Fruit fly (Drosophila melanogaster): Measurements from ENCODE around the gene Btk.

Gene Btk

dm6 chr2L:8230255-8230654 is 70.6 kb downstream of the Btk start:
- TF ChIP-seq CG8159 (tag; optimal IDR thresholded peaks at IDR 0.05): peak; percentile 48
- TF ChIP-seq Ets98B (GFP tag; IDR thresholded peaks at IDR 0.05): no peak
- TF ChIP-seq CG10348 (GFP tag; IDR thresholded peaks at IDR 0.05): no peak
- TF ChIP-seq CG4496 (GFP tag; IDR thresholded peaks at IDR 0.05): peak; percentile 64; the same call in 1 of the 3 replicates
- no peak for TF ChIP-seq rn (GFP tag; IDR thresholded peaks at IDR 0.05)
- TF ChIP-seq CG14655 (GFP tag; optimal IDR thresholded peaks at IDR 0.05): peak; percentile 7
- TF ChIP-seq CG12605 (GFP tag; IDR thresholded peaks at IDR 0.05): 0 out of 2 replicates have a peak, but pooled peaks have one; percentile 10
- peak; percentile 26 for TF ChIP-seq CG17806 (tag; optimal IDR thresholded peaks at IDR 0.05)
- TF ChIP-seq CG15710 (tag; optimal IDR thresholded peaks at IDR 0.05): peak; percentile 28
- TF ChIP-seq CG8301 (tag; optimal IDR thresholded peaks at IDR 0.05): peak; percentile 32

dm6 chr2L:8229628-8230027 is 71.3 kb downstream of the Btk start:
- no peak for TF ChIP-seq D1 (tag; optimal IDR thresholded peaks at IDR 0.05)
- TF ChIP-seq Pif1B (GFP tag; optimal IDR thresholded peaks at IDR 0.05): peak; percentile 47
- peak; percentile 82 for TF ChIP-seq CG32121 (GFP tag; IDR thresholded peaks at IDR 0.05)
- peak; percentile 38 for TF ChIP-seq CG8301 (tag; optimal IDR thresholded peaks at IDR 0.05)
- TF ChIP-seq CG14655 (GFP tag; optimal IDR thresholded peaks at IDR 0.05): peak; percentile 47
- TF ChIP-seq Snoo (tag; optimal IDR thresholded peaks at IDR 0.05): peak; percentile 56
- TF ChIP-seq CG13204 (GFP tag; optimal IDR thresholded peaks at IDR 0.05): no peak
- peak; percentile 43 for TF ChIP-seq CG34367 (tag; optimal IDR thresholded peaks at IDR 0.05)
- no peak for TF ChIP-seq Pif1A (GFP tag; optimal IDR thresholded peaks at IDR 0.05)
- TF ChIP-seq CG17806 (tag; optimal IDR thresholded peaks at IDR 0.05): peak; percentile 63
- TF ChIP-seq Ets98B (GFP tag; IDR thresholded peaks at IDR 0.05): peak; percentile 80
- TF ChIP-seq CG9948 (tag; optimal IDR thresholded peaks at IDR 0.05): peak; percentile 51
- no peak for TF ChIP-seq gl (tag; optimal IDR thresholded peaks at IDR 0.05)
- peak; percentile 53 for TF ChIP-seq CG15710 (tag; optimal IDR thresholded peaks at IDR 0.05)
- TF ChIP-seq EcR (GFP tag; optimal IDR thresholded peaks at IDR 0.05): no peak
- peak; percentile 86 for TF ChIP-seq CG4496 (GFP tag; IDR thresholded peaks at IDR 0.05)
- TF ChIP-seq rn (GFP tag; IDR thresholded peaks at IDR 0.05): peak; percentile 72
- peak; percentile 76 for TF ChIP-seq CG12605 (GFP tag; IDR thresholded peaks at IDR 0.05)
- peak; percentile 73 for TF ChIP-seq fd96Ca (GFP tag; IDR thresholded peaks at IDR 0.05)
- TF ChIP-seq CG10348 (GFP tag; IDR thresholded peaks at IDR 0.05): 0 out of 2 replicates have a peak, but pooled peaks have one; percentile 11
- TF ChIP-seq CG8159 (tag; optimal IDR thresholded peaks at IDR 0.05): peak; percentile 69

dm6 chr2L:8229134-8229533 is 71.7 kb downstream of the Btk start:
- TF ChIP-seq CG32121 (GFP tag; IDR thresholded peaks at IDR 0.05) (peak; percentile 71), Pif1B (GFP tag; optimal IDR thresholded peaks at IDR 0.05) (no peak), Ets98B (GFP tag; IDR thresholded peaks at IDR 0.05) (peak; percentile 84), CG15710 (tag; optimal IDR thresholded peaks at IDR 0.05) (no peak), CG4496 (GFP tag; IDR thresholded peaks at IDR 0.05) (peak; percentile 87), CG12605 (GFP tag; IDR thresholded peaks at IDR 0.05) (peak; percentile 29), rn (GFP tag; IDR thresholded peaks at IDR 0.05) (no peak), CG17806 (tag; optimal IDR thresholded peaks at IDR 0.05) (peak; percentile 29), fd96Ca (GFP tag; IDR thresholded peaks at IDR 0.05) (peak; percentile 85)

dm6 chr2L:8220393-8220934 is 80.4 kb downstream of the Btk start, which contains the start of gene Snx6:
TSS of gene Snx6 (minus strand) at chr2L:8220741.
- TF ChIP-seq CG17806 (tag; optimal IDR thresholded peaks at IDR 0.05) (no peak), EcR (GFP tag; optimal IDR thresholded peaks at IDR 0.05) (peak; percentile 39), CG4496 (GFP tag; IDR thresholded peaks at IDR 0.05) (no peak), CG34367 (tag; optimal IDR thresholded peaks at IDR 0.05) (no peak), Ets98B (GFP tag; IDR thresholded peaks at IDR 0.05) (no peak), Pif1A (GFP tag; optimal IDR thresholded peaks at IDR 0.05) (no peak), CG14655 (GFP tag; optimal IDR thresholded peaks at IDR 0.05) (no peak)

- TF ChIP-seq CG32121 (GFP tag; IDR thresholded peaks at IDR 0.05) (no peak), CG34367 (tag; optimal IDR thresholded peaks at IDR 0.05) (no peak), gl (tag; optimal IDR thresholded peaks at IDR 0.05) (no peak), EcR (GFP tag; optimal IDR thresholded peaks at IDR 0.05) (no peak), CG8159 (tag; optimal IDR thresholded peaks at IDR 0.05) (no peak), Snoo (tag; optimal IDR thresholded peaks at IDR 0.05) (no peak), fd96Ca (GFP tag; IDR thresholded peaks at IDR 0.05) (no peak), CG12605 (GFP tag; IDR thresholded peaks at IDR 0.05) (no peak), CG14655 (GFP tag; optimal IDR thresholded peaks at IDR 0.05) (no peak), Pif1A (GFP tag; optimal IDR thresholded peaks at IDR 0.05) (no peak), CG4496 (GFP tag; IDR thresholded peaks at IDR 0.05) (no peak), CG15710 (tag; optimal IDR thresholded peaks at IDR 0.05) (no peak), CG17806 (tag; optimal IDR thresholded peaks at IDR 0.05) (no peak), CG10348 (GFP tag; IDR thresholded peaks at IDR 0.05) (no peak)
Observed at dm6 chr2L:8217917-8218316, 83.0 kb downstream of the Btk start, which contains the start of gene CG8292. TSS of gene CG8292 (minus strand) at chr2L:8218017.

dm6 chr2L:8215259-8215929 is 85.5 kb downstream of the Btk start, which contains the start of gene CG8349:
TSS of gene CG8349 (plus strand) at chr2L:8215915.
- no peak for TF ChIP-seq CG4496 (GFP tag; IDR thresholded peaks at IDR 0.05)
- TF ChIP-seq EcR (GFP tag; optimal IDR thresholded peaks at IDR 0.05): no peak
- no peak for TF ChIP-seq CG32121 (GFP tag; IDR thresholded peaks at IDR 0.05)
- no peak for TF ChIP-seq CG8301 (tag; optimal IDR thresholded peaks at IDR 0.05)
- TF ChIP-seq CG14655 (GFP tag; optimal IDR thresholded peaks at IDR 0.05): no peak
- no peak for TF ChIP-seq Pif1A (GFP tag; optimal IDR thresholded peaks at IDR 0.05)
- TF ChIP-seq gl (tag; optimal IDR thresholded peaks at IDR 0.05): no peak
- TF ChIP-seq fd96Ca (GFP tag; IDR thresholded peaks at IDR 0.05): no peak
- TF ChIP-seq Ets98B (GFP tag; IDR thresholded peaks at IDR 0.05): no peak
- no peak for TF ChIP-seq CG17806 (tag; optimal IDR thresholded peaks at IDR 0.05)
- TF ChIP-seq CG13204 (GFP tag; optimal IDR thresholded peaks at IDR 0.05): no peak
- TF ChIP-seq CG12605 (GFP tag; IDR thresholded peaks at IDR 0.05): no peak
- no peak for TF ChIP-seq CG10348 (GFP tag; IDR thresholded peaks at IDR 0.05)
- no peak for TF ChIP-seq D1 (tag; optimal IDR thresholded peaks at IDR 0.05)
- TF ChIP-seq Snoo (tag; optimal IDR thresholded peaks at IDR 0.05): no peak
- no peak for TF ChIP-seq CG9948 (tag; optimal IDR thresholded peaks at IDR 0.05)
- no peak for TF ChIP-seq Pif1B (GFP tag; optimal IDR thresholded peaks at IDR 0.05)

All from whole organism, pupa.